Worm (Caenorhabditis elegans) whole organism, mixed stage, embryonic: ENCODE results near the gene sra-38.

ENCODE experiments used
- M03D4.4 ChIP-seq: sonication (generic microtip); optimal IDR thresholded peaks from 2 replicates; lab custom pipeline; 2017; ENCODE audit warnings: mild to moderate bottlenecking, missing genetic modification characterization, missing compliant biosample characterization
- bed-3 ChIP-seq: fragments of 200-800 bp; sonication (Bioruptor generic); optimal IDR thresholded peaks from 3 replicates; lab custom pipeline; 2018; ENCODE audit warnings: mild to moderate bottlenecking, missing genetic modification characterization, moderate library complexity, missing compliant biosample characterization
- blmp-1 ChIP-seq: fragments of 150-350 bp; optimal IDR thresholded peaks from 2 replicates; lab custom pipeline; 2014; ENCODE audit warnings: missing biosample characterization, missing genetic modification characterization
- ceh-39 ChIP-seq: fragments of 150-350 bp; optimal IDR thresholded peaks from 2 replicates; lab custom pipeline; 2014; ENCODE audit warnings: missing biosample characterization, missing genetic modification characterization
- ceh-43 ChIP-seq: fragments of 200-800 bp; sonication (Bioruptor generic); optimal IDR thresholded peaks from 2 replicates; lab custom pipeline; 2018; ENCODE audit warnings: mild to moderate bottlenecking, missing genetic modification characterization, moderate library complexity, missing compliant biosample characterization
- ces-1 ChIP-seq: fragments of 150-350 bp; optimal IDR thresholded peaks from 2 replicates; lab custom pipeline; 2014; ENCODE audit warnings: missing biosample characterization, missing genetic modification reagents, missing genetic modification characterization
- cnd-1 ChIP-seq: fragments of 200-800 bp; sonication (Bioruptor generic); optimal IDR thresholded peaks from 2 replicates; lab custom pipeline; 2018; ENCODE audit warnings: mild to moderate bottlenecking, missing genetic modification characterization, missing compliant biosample characterization
- elt-3 ChIP-seq: fragments of 150-350 bp; optimal IDR thresholded peaks from 2 replicates; lab custom pipeline; 2014; ENCODE audit warnings: missing biosample characterization, missing genetic modification characterization
- ham-2 ChIP-seq: fragments of 200-800 bp; sonication (Bioruptor generic); optimal IDR thresholded peaks from 2 replicates; lab custom pipeline; 2018; ENCODE audit warnings: mild to moderate bottlenecking, missing genetic modification characterization, missing compliant biosample characterization
- hlh-1 ChIP-seq: fragments of 150-350 bp; optimal IDR thresholded peaks from 2 replicates; lab custom pipeline; 2014; ENCODE audit warnings: missing biosample characterization, missing genetic modification reagents, missing genetic modification characterization
- lin-13 ChIP-seq: fragments of 150-350 bp; optimal IDR thresholded peaks from 2 replicates; lab custom pipeline; 2014; ENCODE audit warnings: missing biosample characterization, missing genetic modification characterization
- lsy-2 ChIP-seq: fragments of 150-350 bp; optimal IDR thresholded peaks from 2 replicates; lab custom pipeline; 2014; ENCODE audit warnings: missing biosample characterization, missing genetic modification characterization
- mep-1 ChIP-seq: fragments of 150-350 bp; optimal IDR thresholded peaks from 2 replicates; lab custom pipeline; 2017; ENCODE audit warnings: missing biosample characterization, missing genetic modification reagents, missing genetic modification characterization, inconsistent platforms
- mls-2 ChIP-seq: sonication (generic microtip); optimal IDR thresholded peaks from 2 replicates; lab custom pipeline; 2016; ENCODE audit warnings: mild to moderate bottlenecking, missing genetic modification characterization, moderate library complexity, missing compliant biosample characterization
- nhr-2 ChIP-seq: fragments of 150-350 bp; optimal IDR thresholded peaks from 2 replicates; lab custom pipeline; 2014; ENCODE audit warnings: missing biosample characterization, missing genetic modification characterization
- nhr-237 ChIP-seq: fragments of 150-350 bp; optimal IDR thresholded peaks from 2 replicates; lab custom pipeline; 2014; ENCODE audit warnings: missing biosample characterization, missing genetic modification characterization
- nhr-28 ChIP-seq: fragments of 150-350 bp; optimal IDR thresholded peaks from 2 replicates; lab custom pipeline; 2014; ENCODE audit warnings: missing biosample characterization, missing genetic modification characterization
- nhr-76 ChIP-seq: sonication (generic microtip); optimal IDR thresholded peaks from 2 replicates; lab custom pipeline; 2017; ENCODE audit warnings: missing biosample characterization, missing genetic modification characterization
- pha-4 ChIP-seq: fragments of 150-350 bp; optimal IDR thresholded peaks from 2 replicates; lab custom pipeline; 2018; ENCODE audit warnings: missing biosample characterization, missing genetic modification reagents, missing genetic modification characterization
- sem-2 ChIP-seq: fragments of 200-800 bp; sonication (Bioruptor generic); optimal IDR thresholded peaks from 2 replicates; lab custom pipeline; 2018; ENCODE audit warnings: mild to moderate bottlenecking, missing genetic modification characterization, missing compliant biosample characterization
- sptf-1 ChIP-seq: sonication (generic microtip); optimal IDR thresholded peaks from 2 replicates; lab custom pipeline; 2017; ENCODE audit warnings: mild to moderate bottlenecking, missing genetic modification characterization, moderate library complexity, missing compliant biosample characterization
- tbx-8 ChIP-seq: fragments of 200-800 bp; sonication (Bioruptor generic); optimal IDR thresholded peaks from 2 replicates; lab custom pipeline; 2018; ENCODE audit warnings: mild to moderate bottlenecking, missing genetic modification characterization, moderate library complexity, missing compliant biosample characterization
- unc-120 ChIP-seq: sonication (generic microtip); optimal IDR thresholded peaks from 2 replicates; lab custom pipeline; 2017; ENCODE audit warnings: missing genetic modification characterization, missing compliant biosample characterization; ENCODE audit not compliant: poor library complexity, severe bottlenecking
- unc-39 ChIP-seq: fragments of 150-350 bp; optimal IDR thresholded peaks from 2 replicates; lab custom pipeline; 2014; ENCODE audit warnings: missing biosample characterization, missing genetic modification characterization
- unc-62 ChIP-seq: fragments of 150-350 bp; optimal IDR thresholded peaks from 2 replicates; lab custom pipeline; 2014; ENCODE audit warnings: missing biosample characterization, missing genetic modification reagents, missing genetic modification characterization
- zip-8 ChIP-seq: fragments of 150-350 bp; optimal IDR thresholded peaks from 2 replicates; lab custom pipeline; 2014; ENCODE audit warnings: missing biosample characterization, missing genetic modification characterization
- ztf-11 ChIP-seq: fragments of 150-350 bp; optimal IDR thresholded peaks from 2 replicates; lab custom pipeline; 2014; ENCODE audit warnings: missing biosample characterization, missing genetic modification characterization

The sra-38 gene

ce11 chrX:13878082-13878481 is 21.9 kb downstream of the sra-38 start:
- no peak for TF ChIP-seq ceh-39 (tag; lab: Kevin White, UChicago)
- TF ChIP-seq blmp-1 (tag; lab: Kevin White, UChicago), result no peak
- no peak for TF ChIP-seq unc-120 (tag; lab: Kevin White, UChicago)
- no peak for TF ChIP-seq lin-13
- TF ChIP-seq ham-2 (GFP tag; lab: Kevin White, UChicago), result no peak
- no peak for TF ChIP-seq elt-3 (tag; lab: Kevin White, UChicago)
- no peak for TF ChIP-seq mls-2 (tag; lab: Kevin White, UChicago)
- no peak for TF ChIP-seq nhr-237
- no peak for TF ChIP-seq ceh-43 (GFP tag; lab: Kevin White, UChicago)
- TF ChIP-seq nhr-28 (tag; lab: Kevin White, UChicago), result no peak
- TF ChIP-seq unc-39, result no peak
- no peak for TF ChIP-seq zip-8 (tag; lab: Kevin White, UChicago)
- no peak for TF ChIP-seq tbx-8
- no peak for TF ChIP-seq hlh-1 (tag; lab: Kevin White, UChicago)
- TF ChIP-seq nhr-76 (tag; lab: Kevin White, UChicago), result no peak
- no peak for TF ChIP-seq ztf-11
- no peak for TF ChIP-seq unc-62 (GFP tag; lab: Kevin White, UChicago)
- no peak for TF ChIP-seq nhr-2 (tag; lab: Kevin White, UChicago)
- TF ChIP-seq pha-4 (tag; lab: Kevin White, UChicago), result no peak

ce11 chrX:13876860-13877259 is 23.1 kb downstream of the sra-38 start:
- TF ChIP-seq nhr-28 (tag; lab: Kevin White, UChicago), result no peak
- TF ChIP-seq mep-1 (tag; lab: Kevin White, UChicago), result no peak
- TF ChIP-seq bed-3 (GFP tag; lab: Kevin White, UChicago), result no peak

- TF ChIP-seq ces-1 (GFP tag; lab: Kevin White, UChicago), result peak; percentile 87
- no peak for TF ChIP-seq lsy-2 (tag; lab: Kevin White, UChicago)
- TF ChIP-seq, all 35 proteins: peak for 1
Measured at ce11 chrX:13875913-13876312, 24.0 kb downstream of the sra-38 start.

ce11 chrX:13873324-13873933 is 26.5 kb downstream of the sra-38 start:
- TF ChIP-seq unc-120 (tag; lab: Kevin White, UChicago) (peak; percentile 88), sptf-1 (peak; percentile 9), hlh-1 (tag; lab: Kevin White, UChicago) (peak; percentile 98), nhr-237 (no peak), bed-3 (GFP tag; lab: Kevin White, UChicago) (no peak), unc-62 (GFP tag; lab: Kevin White, UChicago) (peak; percentile 90)

- no peak for TF ChIP-seq nhr-2 (tag; lab: Kevin White, UChicago)
- TF ChIP-seq unc-39, result no peak
- TF ChIP-seq zip-8 (tag; lab: Kevin White, UChicago), result no peak
- no peak for TF ChIP-seq sem-2
- TF ChIP-seq tbx-8, result no peak
- peak; percentile 58 for TF ChIP-seq unc-62 (GFP tag; lab: Kevin White, UChicago)
Measured at ce11 chrX:13871110-13871509, 28.8 kb downstream of the sra-38 start.

- TF ChIP-seq blmp-1 (tag; lab: Kevin White, UChicago), result peak; percentile 83
- no peak for TF ChIP-seq nhr-237
- TF ChIP-seq nhr-76 (tag; lab: Kevin White, UChicago), result no peak
- TF ChIP-seq M03D4.4, result no peak
Measured at ce11 chrX:13864191-13864590, 35.8 kb downstream of the sra-38 start, which contains the start of gene M03B6.3. TSS of gene M03B6.3 (minus strand) at chrX:13864292.

ce11 chrX:13858693-13859092 is 41.3 kb downstream of the sra-38 start, which contains the start of gene M03B6.4:
TSS of gene M03B6.4 (plus strand) at chrX:13858841.
- TF ChIP-seq nhr-2 (tag; lab: Kevin White, UChicago), result peak; percentile 33
- no peak for TF ChIP-seq bed-3 (GFP tag; lab: Kevin White, UChicago)
- peak; percentile 82 for TF ChIP-seq ceh-39 (tag; lab: Kevin White, UChicago)
- peak; percentile 93 for TF ChIP-seq zip-8 (tag; lab: Kevin White, UChicago)
- peak; percentile 10 for TF ChIP-seq cnd-1
- no peak for TF ChIP-seq hlh-1 (tag; lab: Kevin White, UChicago)
